Fruit fly (Drosophila melanogaster): ENCODE results near the gene CG31269.
A peak's percentile ranks its signal among the peaks of the same experiment; 100 is the strongest.

Gene CG31269

dm6 chr3R:17151376-17152026, 24.6 kb downstream of the CG31269 start, which contains the start of gene CG5292 (continued):
- TF ChIP-seq grn (GFP tag; optimal IDR thresholded peaks at IDR 0.05) (no peak), CG3726 (GFP tag; IDR thresholded peaks at IDR 0.05) (0 out of 3 replicates have a peak, but pooled peaks have one; percentile 28), crol (GFP tag; IDR thresholded peaks at IDR 0.05) (no peak), CG12299 (tag; optimal IDR thresholded peaks at IDR 0.05) (no peak), pzg (GFP tag; optimal IDR thresholded peaks at IDR 0.05) (peak; percentile 65), seq (GFP tag; IDR thresholded peaks at IDR 0.05) (peak; percentile 34; the same call in 1 of the 2 replicates), lmd (GFP tag; IDR thresholded peaks at IDR 0.05) (peak; percentile 42; the same call in 1 of the 2 replicates), vnd (GFP tag; IDR thresholded peaks at IDR 0.05; ENCODE audit: partially characterized antibody) (no peak), bbx (GFP tag; IDR thresholded peaks at IDR 0.05; ENCODE audit: partially characterized antibody) (peak; percentile 62), dmrt99B (tag; optimal IDR thresholded peaks at IDR 0.05) (no peak), zf30C (GFP tag; optimal IDR thresholded peaks at IDR 0.05) (no peak), CG4707 (GFP tag; optimal IDR thresholded peaks at IDR 0.05) (no peak), ranshi (GFP tag; IDR thresholded peaks at IDR 0.05) (peak; percentile 51), CG10321 (GFP tag; IDR thresholded peaks at IDR 0.05) (no peak), CG7271 (tag; optimal IDR thresholded peaks at IDR 0.05) (no peak), gro (GFP tag; optimal IDR thresholded peaks at IDR 0.05) (no peak), eyg (GFP tag; optimal IDR thresholded peaks at IDR 0.05) (peak; percentile 41), jigr1 (GFP tag; IDR thresholded peaks at IDR 0.05) (no peak), twi (tag; optimal IDR thresholded peaks at IDR 0.05) (no peak), CG8924 (tag; optimal IDR thresholded peaks at IDR 0.05) (peak; percentile 61), CG11085 (GFP tag; IDR thresholded peaks at IDR 0.05) (peak; percentile 43; the same call in 1 of the 2 replicates), Oli (tag; optimal IDR thresholded peaks at IDR 0.05) (peak; percentile 33), CG6683 (GFP tag; optimal IDR thresholded peaks at IDR 0.05) (no peak), emc (GFP tag; optimal IDR thresholded peaks at IDR 0.05) (no peak), pan (optimal IDR thresholded peaks at IDR 0.05) (no peak), pan (GFP tag; optimal IDR thresholded peaks at IDR 0.05 in 1 of 2, IDR thresholded peaks at IDR 0.05 in 1 of 2) (peak in 1 of 2 experiments; percentile 52), nau (GFP tag; optimal IDR thresholded peaks at IDR 0.05) (no peak), ara (GFP tag; IDR thresholded peaks at IDR 0.05) (peak; percentile 47; the same call in 1 of the 2 replicates), phol (tag; optimal IDR thresholded peaks at IDR 0.05) (peak; percentile 56), az2 (GFP tag; optimal IDR thresholded peaks at IDR 0.05) (peak; percentile 56), CG30403 (GFP tag; optimal IDR thresholded peaks at IDR 0.05) (peak; percentile 59), CG9609 (GFP tag; optimal IDR thresholded peaks at IDR 0.05) (no peak), CrebB (tag; optimal IDR thresholded peaks at IDR 0.05) (peak; percentile 19), pb (GFP tag; optimal IDR thresholded peaks at IDR 0.05) (peak; percentile 33), PHDP (tag; optimal IDR thresholded peaks at IDR 0.05) (no peak), CG7987 (GFP tag; optimal IDR thresholded peaks at IDR 0.05) (no peak), Hmr (GFP tag; optimal IDR thresholded peaks at IDR 0.05) (peak; percentile 77), Spps (tag; optimal IDR thresholded peaks at IDR 0.05) (no peak), CG15479 (GFP tag; optimal IDR thresholded peaks at IDR 0.05) (no peak), dm (GFP tag; optimal IDR thresholded peaks at IDR 0.05) (peak; percentile 78), HmgZ (tag; optimal IDR thresholded peaks at IDR 0.05) (peak; percentile 76), jing (GFP tag; optimal IDR thresholded peaks at IDR 0.05) (no peak), CG13775 (GFP tag; optimal IDR thresholded peaks at IDR 0.05) (peak; percentile 37), Sox102F (GFP tag; optimal IDR thresholded peaks at IDR 0.05) (no peak), pho (GFP tag; optimal IDR thresholded peaks at IDR 0.05) (peak; percentile 50), Med (GFP tag) (peak; percentile 91), CG2120 (GFP tag; optimal IDR thresholded peaks at IDR 0.05) (peak; percentile 72), CG11456 (GFP tag; IDR thresholded peaks at IDR 0.05) (peak; percentile 67; the same call in 1 of the 3 replicates), vfl (GFP tag; optimal IDR thresholded peaks at IDR 0.05) (peak; percentile 16), CG2199 (GFP tag; IDR thresholded peaks at IDR 0.05) (no peak)

All from whole organism, embryonic.